Worm (Caenorhabditis elegans): Measurements from ENCODE around the gene gbf-1.
"Not testable (repeated sequence)": the region's sequence is repeated elsewhere in the genome, so short reads cannot be mapped to it uniquely, and the experiment has no call there.

ce11 chrIII:11773581-11773980 lies at the start of gene gbf-1:
- not testable (repeated sequence) for TF ChIP-seq unc-62 (GFP tag; optimal IDR thresholded peaks at IDR 0.05); elt-2 (tag; optimal IDR thresholded peaks at IDR 0.05); skn-1 (tag; optimal IDR thresholded peaks at IDR 0.05); fkh-2 (tag; optimal IDR thresholded peaks at IDR 0.05); sea-2 (GFP tag; optimal IDR thresholded peaks at IDR 0.05); snpc-4 (tag; optimal IDR thresholded peaks at IDR 0.05); egl-5 (tag; optimal IDR thresholded peaks at IDR 0.05); egl-27 (tag; optimal IDR thresholded peaks at IDR 0.05); daf-12 (tag; optimal IDR thresholded peaks at IDR 0.05); lin-15B (tag; optimal IDR thresholded peaks at IDR 0.05); R02D3.7 (tag; optimal IDR thresholded peaks at IDR 0.05); nhr-76 (tag; optimal IDR thresholded peaks at IDR 0.05)
